Worm (Caenorhabditis elegans): ENCODE data around the gene K10G6.5.

ce11 chrII:4007972-4008371, 20.9 kb downstream of the K10G6.5 start:
- no peak for TF ChIP-seq skn-1 (tag; optimal IDR thresholded peaks at IDR 0.05)
- no peak for TF ChIP-seq elt-1 (tag; optimal IDR thresholded peaks at IDR 0.05)
- no peak for TF ChIP-seq nhr-12 (tag; optimal IDR thresholded peaks at IDR 0.05)
- no peak for TF ChIP-seq zag-1 (tag; optimal IDR thresholded peaks at IDR 0.05)
- no peak for TF ChIP-seq F13H6.1 (tag; optimal IDR thresholded peaks at IDR 0.05)
- TF ChIP-seq aly-2 (tag; optimal IDR thresholded peaks at IDR 0.05) = no peak
- no peak for TF ChIP-seq ztf-4 (tag; optimal IDR thresholded peaks at IDR 0.05)
- no peak for TF ChIP-seq nhr-237 (tag; optimal IDR thresholded peaks at IDR 0.05)
- no peak for TF ChIP-seq lsy-2 (tag; optimal IDR thresholded peaks at IDR 0.05)
